Worm (Caenorhabditis elegans) whole organism, L4 larva: ENCODE data around the gene str-84.
A peak's percentile ranks its signal among the peaks of the same experiment; 100 is the strongest.

Source experiments
- F37D6.2 ChIP-seq: sonication (generic microtip); optimal IDR thresholded peaks from 2 replicates; lab custom pipeline; 2016; ENCODE audit warnings: mild to moderate bottlenecking, missing genetic modification characterization, missing compliant biosample characterization
- T26A8.4 ChIP-seq: fragments of 200-800 bp; sonication (Bioruptor generic); IDR thresholded peaks from 2 replicates; pipeline ENCODE4 v1.3.6; 2022; ENCODE audit warnings: missing genetic modification characterization, missing compliant biosample characterization
- Y105C5A.15 ChIP-seq: fragments of 200-800 bp; sonication (Bioruptor generic); IDR thresholded peaks from 2 replicates; pipeline ENCODE4 v1.3.6; 2022; ENCODE audit warnings: missing genetic modification characterization, missing compliant biosample characterization
- Y75B8A.6 ChIP-seq: fragments of 200-800 bp; sonication (Bioruptor generic); IDR thresholded peaks from 2 replicates; pipeline ENCODE4 v1.3.6; 2022; ENCODE audit warnings: missing genetic modification reagents, missing genetic modification characterization, missing compliant biosample characterization
- ZK546.5 ChIP-seq, 2 experiments: sonication (generic microtip); optimal IDR thresholded peaks; 2 replicates each; lab custom pipeline; 2017; ENCODE audit warnings: missing biosample characterization in 2 of 2, missing genetic modification characterization in 2 of 2
- aha-1 ChIP-seq: fragments of 150-350 bp; peaks from one replicate; lab custom pipeline; 2014; ENCODE audit warnings: missing biosample characterization, missing genetic modification characterization
- ceh-28 ChIP-seq: fragments of 150-350 bp; optimal IDR thresholded peaks from 2 replicates; lab custom pipeline; 2014; ENCODE audit warnings: missing biosample characterization, missing genetic modification reagents, missing genetic modification characterization
- ceh-44 ChIP-seq: fragments of 200-800 bp; sonication (Bioruptor generic); IDR thresholded peaks from 2 replicates; pipeline ENCODE4 v1.3.6; 2022; ENCODE audit warnings: missing genetic modification reagents, missing genetic modification characterization, missing compliant biosample characterization
- ceh-62 ChIP-seq: sonication (generic microtip); optimal IDR thresholded peaks from 2 replicates; lab custom pipeline; 2017; ENCODE audit warnings: missing biosample characterization, missing genetic modification characterization
- daf-12 ChIP-seq: fragments of 150-350 bp; optimal IDR thresholded peaks from 2 replicates; lab custom pipeline; 2014; ENCODE audit warnings: missing biosample characterization, missing genetic modification reagents, missing genetic modification characterization
- daf-8 ChIP-seq: fragments of 200-800 bp; sonication (Bioruptor generic); IDR thresholded peaks from 2 replicates; pipeline ENCODE4 v1.3.6; 2022; ENCODE audit warnings: missing genetic modification characterization, missing compliant biosample characterization
- dmd-6 ChIP-seq: fragments of 200-800 bp; sonication (Bioruptor generic); IDR thresholded peaks from 2 replicates; pipeline ENCODE4 v1.3.6; 2022; ENCODE audit warnings: missing genetic modification reagents, missing genetic modification characterization, missing compliant biosample characterization
- duxl-1 ChIP-seq: sonication (generic microtip); optimal IDR thresholded peaks from 2 replicates; lab custom pipeline; 2016; ENCODE audit warnings: mild to moderate bottlenecking, missing genetic modification characterization, moderate library complexity, missing compliant biosample characterization; ENCODE audit not compliant: poor library complexity
- dve-1 ChIP-seq: sonication (generic microtip); optimal IDR thresholded peaks from 2 replicates; lab custom pipeline; 2017; ENCODE audit warnings: antibody characterized with exemption, mild to moderate bottlenecking, missing genetic modification characterization, missing compliant biosample characterization; ENCODE audit not compliant: insufficient read depth
- fkh-10 ChIP-seq: fragments of 150-350 bp; optimal IDR thresholded peaks from 2 replicates; lab custom pipeline; 2014; ENCODE audit warnings: missing biosample characterization, missing genetic modification reagents, missing genetic modification characterization
- fos-1 ChIP-seq: fragments of 150-350 bp; optimal IDR thresholded peaks from 2 replicates; lab custom pipeline; 2014; ENCODE audit warnings: missing biosample characterization, missing genetic modification characterization
- hif-1 ChIP-seq, 2 experiments: sonication (generic microtip); optimal IDR thresholded peaks; 2 replicates each; lab custom pipeline; 2016 to 2017; ENCODE audit warnings: missing compliant biosample characterization in 2 of 2, missing genetic modification characterization in 2 of 2, missing genetic modification reagents in 2 of 2, missing genotype in 2 of 2, mild to moderate bottlenecking in 1 of 2
- hlh-11 ChIP-seq: fragments of 200-800 bp; sonication (Bioruptor generic); optimal IDR thresholded peaks from 2 replicates; lab custom pipeline; 2018; ENCODE audit warnings: mild to moderate bottlenecking, missing genetic modification characterization, missing compliant biosample characterization
- hlh-30 ChIP-seq: sonication (generic microtip); optimal IDR thresholded peaks from 2 replicates; lab custom pipeline; 2017; ENCODE audit warnings: antibody characterized with exemption, mild to moderate bottlenecking, missing genetic modification characterization, missing compliant biosample characterization; ENCODE audit not compliant: insufficient read depth
- lin-29 ChIP-seq: fragments of 200-800 bp; sonication (Bioruptor generic); IDR thresholded peaks from 2 replicates; pipeline ENCODE4 v1.3.6; 2022; ENCODE audit warnings: missing genetic modification reagents, missing genetic modification characterization, missing compliant biosample characterization
- lin-38 ChIP-seq: fragments of 200-800 bp; sonication (Bioruptor generic); IDR thresholded peaks from 2 replicates; pipeline ENCODE4 v1.3.6; 2022; ENCODE audit warnings: missing genetic modification reagents, missing genetic modification characterization, missing compliant biosample characterization
- mxl-2 ChIP-seq: fragments of 200-800 bp; sonication (Bioruptor generic); conservative IDR thresholded peaks from 2 replicates; pipeline ENCODE4 v1.3.6; 2022; ENCODE audit warnings: missing genetic modification reagents, missing genetic modification characterization, missing compliant biosample characterization
- mxl-3 ChIP-seq: fragments of 200-800 bp; sonication (Bioruptor generic); optimal IDR thresholded peaks from 2 replicates; lab custom pipeline; 2018; ENCODE audit warnings: mild to moderate bottlenecking, missing genetic modification characterization, missing compliant biosample characterization
- nhr-10 ChIP-seq: fragments of 150-350 bp; optimal IDR thresholded peaks from 2 replicates; lab custom pipeline; 2014; ENCODE audit warnings: missing biosample characterization, missing genetic modification characterization
- nhr-102 ChIP-seq: sonication (generic microtip); optimal IDR thresholded peaks from 2 replicates; lab custom pipeline; 2016; ENCODE audit warnings: mild to moderate bottlenecking, missing genetic modification characterization, moderate library complexity, missing compliant biosample characterization
- nhr-28 ChIP-seq: fragments of 150-350 bp; optimal IDR thresholded peaks from 2 replicates; lab custom pipeline; 2014; ENCODE audit warnings: missing biosample characterization, missing genetic modification characterization
- php-3 ChIP-seq: fragments of 200-800 bp; sonication (Bioruptor generic); IDR thresholded peaks from 2 replicates; pipeline ENCODE4 v1.3.6; 2022; ENCODE audit warnings: missing genetic modification reagents, missing genetic modification characterization, missing compliant biosample characterization
- pqm-1 ChIP-seq: sonication (generic microtip); optimal IDR thresholded peaks from 2 replicates; lab custom pipeline; 2017; ENCODE audit warnings: missing biosample characterization, missing genetic modification characterization
- skn-1 ChIP-seq: fragments of 150-350 bp; optimal IDR thresholded peaks from 2 replicates; lab custom pipeline; 2014; ENCODE audit warnings: missing biosample characterization, missing genetic modification characterization
- snpc-1.2 ChIP-seq: fragments of 200-800 bp; sonication (Bioruptor generic); IDR thresholded peaks from 2 replicates; pipeline ENCODE4 v1.3.6; 2022; ENCODE audit warnings: missing genetic modification reagents, missing genetic modification characterization, missing compliant biosample characterization
- snpc-4 ChIP-seq: fragments of 150-350 bp; optimal IDR thresholded peaks from 2 replicates; lab custom pipeline; 2014; ENCODE audit warnings: missing biosample characterization, missing genetic modification characterization
- spr-1 ChIP-seq: sonication (generic microtip); optimal IDR thresholded peaks from 2 replicates; lab custom pipeline; 2016; ENCODE audit warnings: mild to moderate bottlenecking, missing genetic modification characterization, missing compliant biosample characterization
- spr-3 ChIP-seq: fragments of 200-800 bp; sonication (Bioruptor generic); optimal IDR thresholded peaks from 2 replicates; lab custom pipeline; 2018; ENCODE audit warnings: mild to moderate bottlenecking, missing genetic modification characterization, missing compliant biosample characterization
- unc-62 ChIP-seq, 3 experiments: fragments of 150-350 bp in 1 of 3; sonication (generic microtip); optimal IDR thresholded peaks in 2 of 3; peaks in 1 of 3; 1 replicate in 1 of 3; 2 replicates in 2 of 3; lab custom pipeline; 2014 to 2017; ENCODE audit warnings: missing biosample characterization in 3 of 3, missing genetic modification characterization in 3 of 3, missing genetic modification reagents in 3 of 3, missing genotype in 1 of 3
- ztf-7 ChIP-seq: fragments of 150-350 bp; optimal IDR thresholded peaks from 2 replicates; lab custom pipeline; 2014; ENCODE audit warnings: missing biosample characterization, missing genetic modification characterization

Gene str-84

DNA sequence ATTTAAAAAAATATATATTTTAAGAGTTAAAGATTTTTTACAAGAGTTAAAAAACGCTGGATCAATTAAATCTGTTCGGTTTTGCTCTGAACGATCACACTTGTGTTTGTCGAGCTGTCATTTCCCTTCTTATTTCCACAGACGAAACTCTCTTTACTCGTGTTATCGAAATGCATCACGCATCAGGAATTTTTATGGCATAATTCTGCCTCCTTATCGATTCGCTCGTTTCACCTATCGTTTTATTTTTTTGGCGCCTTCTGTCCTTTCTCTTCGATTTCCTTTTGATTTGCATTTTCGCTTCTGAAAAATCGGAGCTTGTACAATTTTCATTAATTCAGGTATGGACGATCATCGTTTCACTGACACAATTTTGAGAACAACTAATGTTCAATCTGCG, 32.4 kb downstream of the str-84 start:
- 0 out of 2 replicates have a peak, but pooled peaks have one; percentile 15 for TF ChIP-seq dmd-6
- TF ChIP-seq hlh-30 (tag; lab: Kevin White, UChicago) = peak; percentile 14
- TF ChIP-seq pqm-1 (tag; lab: Kevin White, UChicago) = peak; percentile 35
- no peak for TF ChIP-seq ZK546.5 (tag; optimal IDR thresholded peaks at IDR 0.05; lab: Kevin White, UChicago)
- peak; percentile 59 for TF ChIP-seq php-3
- TF ChIP-seq nhr-28 (tag; lab: Kevin White, UChicago) = peak; percentile 17
- TF ChIP-seq duxl-1 = no peak
- TF ChIP-seq mxl-3 (GFP tag; lab: Kevin White, UChicago) = no peak

DNA sequence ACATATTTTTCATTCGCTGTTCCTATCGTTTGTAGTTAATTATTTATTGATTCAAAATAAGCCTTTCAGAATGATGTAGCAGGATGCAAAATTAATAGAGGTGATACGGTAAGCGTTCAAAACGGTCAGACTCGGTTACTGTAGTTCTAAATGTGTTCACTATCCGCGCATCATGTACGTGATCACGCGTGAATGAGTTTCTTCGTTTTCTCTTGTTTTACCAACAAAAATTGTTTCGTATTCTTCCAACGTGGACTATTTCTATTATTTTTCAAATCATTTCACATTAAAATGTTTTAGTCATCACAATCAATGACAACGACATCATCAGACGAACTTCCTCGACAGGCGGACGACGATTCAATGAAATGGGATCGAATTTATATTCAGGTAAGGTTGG, 33.2 kb downstream of the str-84 start, which contains the start of gene gck-1:
TSS of gene gck-1 (plus strand) at position 301 of the 400 bp plus-strand sequence.
- no peak for TF ChIP-seq ztf-7
- TF ChIP-seq fos-1 = no peak
- TF ChIP-seq ceh-28 (tag; lab: Kevin White, UChicago) = no peak
- TF ChIP-seq dve-1 (tag; lab: Kevin White, UChicago) = no peak
- no peak for TF ChIP-seq spr-3 (GFP tag; lab: Kevin White, UChicago)
- no peak for TF ChIP-seq lin-29 (GFP tag; lab: Robert Waterston, UW)
- no peak for TF ChIP-seq mxl-2 (GFP tag; lab: Robert Waterston, UW)
- TF ChIP-seq hif-1 (tag; optimal IDR thresholded peaks at IDR 0.05; lab: Kevin White, UChicago) = no peak
- TF ChIP-seq F37D6.2 (tag; lab: Kevin White, UChicago) = no peak
- no peak for TF ChIP-seq hlh-11 (tag; lab: Kevin White, UChicago)

DNA sequence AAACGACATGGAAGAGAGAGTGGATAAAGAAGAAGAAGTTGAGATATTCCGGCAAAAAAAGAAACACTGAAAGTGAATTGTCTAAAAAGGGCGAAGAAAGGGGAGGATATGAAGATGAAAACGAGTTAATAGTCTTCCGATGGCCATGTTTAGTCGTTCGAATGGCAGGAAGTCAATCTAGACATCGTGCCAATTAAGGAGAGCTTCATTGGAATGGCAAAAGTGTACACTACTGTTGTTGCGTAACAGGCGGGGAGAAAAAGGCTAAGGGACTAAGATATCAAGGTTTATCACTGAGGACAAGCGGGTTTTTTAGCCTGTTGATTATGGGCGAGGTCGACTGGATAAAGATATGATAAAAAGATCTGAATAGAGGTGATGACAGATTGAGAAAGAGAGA, 34.6 kb downstream of the str-84 start:
- peak; percentile 13 for TF ChIP-seq mxl-3 (GFP tag; lab: Kevin White, UChicago)
- no peak for TF ChIP-seq nhr-10 (tag; lab: Kevin White, UChicago)
- TF ChIP-seq nhr-102 (tag; lab: Kevin White, UChicago) = no peak
- TF ChIP-seq hlh-11 (tag; lab: Kevin White, UChicago) = peak; percentile 9
- TF ChIP-seq skn-1 = no peak
- no peak for TF ChIP-seq daf-12 (tag; lab: Kevin White, UChicago)
- no peak for TF ChIP-seq Y75B8A.6 (GFP tag; lab: Robert Waterston, UW)
- TF ChIP-seq ceh-44 (GFP tag; lab: Robert Waterston, UW) = no peak
- no peak for TF ChIP-seq T26A8.4 (GFP tag; lab: Robert Waterston, UW)
- TF ChIP-seq unc-62 (GFP tag; optimal IDR thresholded peaks at IDR 0.05 in 1 of 2; lab: Kevin White, UChicago) = peak in 1 of 2 experiments; percentile 92
- TF ChIP-seq unc-62 (tag; optimal IDR thresholded peaks at IDR 0.05; lab: Kevin White, UChicago) = no peak

DNA sequence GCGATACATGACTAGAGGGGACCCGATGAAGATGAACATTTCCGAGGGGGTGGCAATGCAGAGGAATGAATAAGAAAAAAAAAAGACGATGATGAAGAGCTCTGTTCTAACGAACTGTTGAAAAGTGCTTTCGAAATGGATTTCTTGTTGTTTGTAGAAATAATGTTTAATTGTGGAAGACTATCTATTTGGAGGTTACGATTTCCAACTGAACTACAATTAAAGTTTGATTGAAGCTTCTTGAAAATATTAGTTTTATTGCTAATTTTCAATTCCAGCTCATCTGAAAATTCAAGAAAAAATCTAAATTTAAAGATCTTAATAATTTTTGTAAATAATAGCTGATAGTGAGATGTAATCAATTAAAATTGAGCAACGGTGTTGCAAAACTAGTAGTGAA, 36.3 kb downstream of the str-84 start:
- TF ChIP-seq aha-1 (tag; lab: Kevin White, UChicago) = peak; percentile 90
- no peak for TF ChIP-seq spr-1
- TF ChIP-seq, all 104 proteins: peak for 1

DNA sequence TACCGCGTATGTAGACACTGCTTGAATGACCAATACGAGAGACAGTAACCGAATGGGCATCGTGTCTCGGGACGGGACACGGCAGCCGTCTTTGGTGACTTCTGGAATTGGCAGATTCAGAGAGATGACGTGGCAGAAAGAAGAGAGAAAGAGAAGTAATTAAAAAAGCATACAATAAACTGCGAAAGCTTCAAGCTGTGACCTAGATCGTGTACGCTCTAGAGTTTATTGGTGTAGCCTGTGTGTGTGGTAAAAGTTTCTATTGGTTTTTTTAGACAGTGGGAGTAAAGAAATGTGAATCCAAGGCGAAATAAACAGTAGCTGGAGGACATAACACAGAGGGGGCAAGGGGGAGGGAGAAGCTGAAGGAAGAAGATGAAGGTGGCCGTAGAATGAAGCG, 36.8 kb downstream of the str-84 start, which contains the start of gene T19A5.3:
TSS of gene T19A5.3 (minus strand) at position 101 of the 400 bp plus-strand sequence.
- TF ChIP-seq lin-38 (GFP tag; lab: Robert Waterston, UW) = no peak
- no peak for TF ChIP-seq Y105C5A.15
- no peak for TF ChIP-seq fkh-10
- no peak for TF ChIP-seq ceh-28 (tag; lab: Kevin White, UChicago)
- TF ChIP-seq nhr-28 (tag; lab: Kevin White, UChicago) = no peak
- TF ChIP-seq snpc-1.2 (GFP tag; lab: Robert Waterston, UW) = no peak
- no peak for TF ChIP-seq ceh-62 (tag; lab: Kevin White, UChicago)
- no peak for TF ChIP-seq mxl-2 (GFP tag; lab: Robert Waterston, UW)
- no peak for TF ChIP-seq snpc-4
- TF ChIP-seq daf-8 (GFP tag; lab: Robert Waterston, UW) = no peak
- TF ChIP-seq aha-1 (tag; lab: Kevin White, UChicago) = no peak
- TF ChIP-seq, all 104 proteins: peak for 0
